Worm (Caenorhabditis elegans): ENCODE results near the gene hsp-25.

Gene hsp-25

DNA sequence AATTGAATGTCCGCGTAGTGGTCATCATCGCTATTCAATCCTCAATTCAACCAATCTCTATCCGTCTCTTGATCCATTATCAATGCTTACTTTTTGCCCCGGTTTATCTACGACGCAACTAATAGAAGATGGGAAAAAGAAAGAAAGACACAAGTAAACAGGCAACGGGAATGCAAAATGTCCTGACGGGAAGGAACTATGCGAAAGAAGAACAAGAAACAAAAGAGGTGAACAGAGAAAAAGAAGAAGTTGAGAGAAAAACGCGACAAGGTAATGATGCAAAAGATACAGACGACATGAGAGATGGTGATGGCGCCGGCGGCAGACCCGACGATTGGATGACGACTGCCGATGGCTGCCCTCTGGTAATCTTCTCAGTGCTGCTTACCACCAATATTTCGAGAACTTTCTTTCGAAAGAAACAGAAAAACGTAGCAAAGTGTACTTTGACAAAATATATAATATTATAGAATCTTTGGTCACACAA, 2.6 kb upstream of the hsp-25 start (continued):
- no peak for TF ChIP-seq lsy-27 (tag; optimal IDR thresholded peaks at IDR 0.05; ENCODE audit: borderline replicate concordance, insufficient read depth)
- no peak for TF ChIP-seq T26A5.8 (tag; optimal IDR thresholded peaks at IDR 0.05)
- TF ChIP-seq madf-10 (tag; optimal IDR thresholded peaks at IDR 0.05) = peak; percentile 52
- no peak for TF ChIP-seq lin-54 (GFP tag; optimal IDR thresholded peaks at IDR 0.05)
- TF ChIP-seq B0019.2 (GFP tag; conservative IDR thresholded peaks at IDR 0.05) = no peak
- TF ChIP-seq zfh-2 (GFP tag; conservative IDR thresholded peaks at IDR 0.05) = 0 out of 2 replicates have a peak, but pooled peaks have one; percentile 41
- TF ChIP-seq nhr-179 (tag; optimal IDR thresholded peaks at IDR 0.05) = no peak
- no peak for TF ChIP-seq madf-6 (GFP tag; IDR thresholded peaks at IDR 0.05)
- no peak for TF ChIP-seq rec-8 (tag; optimal IDR thresholded peaks at IDR 0.05)
- TF ChIP-seq ceh-91 (GFP tag; IDR thresholded peaks at IDR 0.05) = no peak
- peak; percentile 77 for TF ChIP-seq B0336.3 (GFP tag; IDR thresholded peaks at IDR 0.05)
- no peak for TF ChIP-seq fkh-3 (tag; optimal IDR thresholded peaks at IDR 0.05)
- no peak for TF ChIP-seq F57C9.4 (tag; optimal IDR thresholded peaks at IDR 0.05)
- no peak for TF ChIP-seq F55B11.4 (tag; optimal IDR thresholded peaks at IDR 0.05; ENCODE audit: borderline replicate concordance, insufficient read depth)
- TF ChIP-seq rcor-1 (GFP tag; IDR thresholded peaks at IDR 0.05) = no peak
- TF ChIP-seq sptf-2 (GFP tag; optimal IDR thresholded peaks at IDR 0.05) = no peak
- no peak for TF ChIP-seq C17E4.6 (GFP tag; IDR thresholded peaks at IDR 0.05)
- no peak for TF ChIP-seq akir-1 (GFP tag; optimal IDR thresholded peaks at IDR 0.05)
- peak; percentile 32; the same call in 1 of the 2 replicates for TF ChIP-seq hmg-1.2 (GFP tag; IDR thresholded peaks at IDR 0.05)
- TF ChIP-seq cebp-1 (GFP tag; IDR thresholded peaks at IDR 0.05) = no peak
- peak; percentile 72 for TF ChIP-seq cebp-1 (tag; optimal IDR thresholded peaks at IDR 0.05)
- TF ChIP-seq ekl-4 (GFP tag; IDR thresholded peaks at IDR 0.05) = no peak
- no peak for TF ChIP-seq bed-1 (GFP tag; IDR thresholded peaks at IDR 0.05)
- TF ChIP-seq die-1 (tag; optimal IDR thresholded peaks at IDR 0.05) = peak; percentile 3
- TF ChIP-seq tbp1 (GFP tag; optimal IDR thresholded peaks at IDR 0.05) = peak; percentile 23
- peak; percentile 75 for TF ChIP-seq lin-40 (tag; optimal IDR thresholded peaks at IDR 0.05)
- TF ChIP-seq ztf-26 (tag; optimal IDR thresholded peaks at IDR 0.05) = peak; percentile 77

DNA sequence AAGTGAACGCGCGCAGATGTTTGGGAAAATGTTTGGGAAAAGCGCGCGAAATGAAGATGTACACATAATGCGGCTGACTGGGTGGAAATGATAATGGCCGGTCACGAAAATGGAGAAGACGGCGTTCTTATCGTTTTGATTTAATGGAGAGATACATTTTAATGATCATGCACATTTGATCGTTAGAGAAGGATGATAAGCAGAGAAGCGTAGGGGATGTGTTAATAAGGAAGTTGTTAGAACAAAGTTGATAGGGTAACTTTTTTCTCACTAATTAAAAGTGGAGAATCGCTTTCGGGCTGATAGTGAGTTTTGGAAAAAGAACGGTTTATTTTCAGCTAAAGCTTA, 1.6 kb upstream of the hsp-25 start:
- TF ChIP-seq rcor-1 (GFP tag; IDR thresholded peaks at IDR 0.05) = no peak
- 0 out of 2 replicates have a peak, but pooled peaks have one; percentile 15 for TF ChIP-seq madf-3 (GFP tag; IDR thresholded peaks at IDR 0.05)

DNA sequence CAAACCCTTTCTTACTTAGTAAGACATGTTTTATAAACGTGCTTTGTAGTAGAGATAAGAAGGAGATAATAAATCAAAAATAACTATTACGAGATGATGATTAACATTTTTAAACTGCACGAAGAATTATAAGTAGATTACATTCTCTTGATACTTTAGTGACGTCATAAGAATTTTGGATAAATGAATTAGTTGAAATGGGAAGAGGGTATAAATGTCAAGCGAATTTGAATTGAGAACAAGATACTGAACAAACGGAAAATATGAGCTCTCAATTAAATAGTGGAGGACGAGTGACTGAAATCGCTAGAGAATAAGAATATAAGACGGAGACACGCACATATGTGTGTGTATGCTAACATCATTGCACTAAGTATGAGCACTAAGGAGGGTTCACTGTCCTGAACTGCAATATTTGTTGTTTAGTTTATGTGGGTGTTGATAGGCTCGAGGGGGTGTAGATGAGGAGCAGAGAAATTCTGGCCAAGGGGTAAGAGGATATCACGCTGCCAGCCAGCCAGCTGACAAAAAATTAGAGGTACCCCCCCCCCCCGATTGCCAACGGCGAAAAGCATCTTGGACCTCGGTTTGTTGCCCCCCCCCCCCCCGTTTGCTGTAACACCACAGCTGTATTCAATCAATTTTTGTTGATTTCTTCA, 1.1 kb upstream of the hsp-25 start:
- no peak for TF ChIP-seq cebp-1 (GFP tag; IDR thresholded peaks at IDR 0.05)
- peak; percentile 25 for TF ChIP-seq cebp-1 (tag; optimal IDR thresholded peaks at IDR 0.05)
- TF ChIP-seq F49E8.2 (tag; optimal IDR thresholded peaks at IDR 0.05; ENCODE audit: insufficient read depth) = no peak
- no peak for TF ChIP-seq T26A5.8 (tag; optimal IDR thresholded peaks at IDR 0.05)
- no peak for TF ChIP-seq gei-17 (GFP tag; optimal IDR thresholded peaks at IDR 0.05)
- no peak for TF ChIP-seq ceh-100 (GFP tag; IDR thresholded peaks at IDR 0.05)
- TF ChIP-seq B0336.3 (GFP tag; IDR thresholded peaks at IDR 0.05) = 0 out of 2 replicates have a peak, but pooled peaks have one; percentile 35
- peak; percentile 89 for TF ChIP-seq zfh-2 (GFP tag; conservative IDR thresholded peaks at IDR 0.05)
- TF ChIP-seq ets-4 (GFP tag; optimal IDR thresholded peaks at IDR 0.05) = no peak
- peak; percentile 56; the same call in 1 of the 2 replicates for TF ChIP-seq nfyb-1 (GFP tag; IDR thresholded peaks at IDR 0.05)
- TF ChIP-seq B0019.2 (GFP tag; conservative IDR thresholded peaks at IDR 0.05) = no peak
- TF ChIP-seq cebp-2 (GFP tag; IDR thresholded peaks at IDR 0.05) = no peak
- TF ChIP-seq tlf-1 (GFP tag; optimal IDR thresholded peaks at IDR 0.05) = no peak
- peak; percentile 20 for TF ChIP-seq attf-5 (GFP tag; optimal IDR thresholded peaks at IDR 0.05)
- no peak for TF ChIP-seq unc-130 (GFP tag; optimal IDR thresholded peaks at IDR 0.05)
- TF ChIP-seq Y95B8A.8 (GFP tag; IDR thresholded peaks at IDR 0.05) = no peak
- no peak for TF ChIP-seq zim-3 (tag; optimal IDR thresholded peaks at IDR 0.05)
- no peak for TF ChIP-seq pbrm-1 (GFP tag; IDR thresholded peaks at IDR 0.05)
- no peak for TF ChIP-seq Y53G8AR.9 (GFP tag; conservative IDR thresholded peaks at IDR 0.05)
- no peak for TF ChIP-seq ZK185.1 (tag; optimal IDR thresholded peaks at IDR 0.05; ENCODE audit: poor library complexity, severe bottlenecking)
- TF ChIP-seq F23B12.7 (tag; optimal IDR thresholded peaks at IDR 0.05; ENCODE audit: insufficient read depth) = no peak
- TF ChIP-seq ztf-18 (tag; optimal IDR thresholded peaks at IDR 0.05) = no peak
